Fruit fly (Drosophila melanogaster) whole organism, wandering third instar larva: ENCODE measurements around the gene Awh.

ENCODE experiments used
- Abd-B ChIP-seq: fragments of >200 bp; optimal IDR thresholded peaks from 2 replicates; lab custom pipeline; 2017; ENCODE audit warnings: missing biosample characterization, missing genetic modification characterization
- CG32264 ChIP-seq: fragments of 200-800 bp; sonication (Bioruptor generic); optimal IDR thresholded peaks from 2 replicates; lab custom pipeline; 2016; ENCODE audit warnings: missing biosample characterization, missing genetic modification characterization
- CrebA ChIP-seq: fragments of 200-800 bp; sonication (Bioruptor generic); optimal IDR thresholded peaks from 2 replicates; lab custom pipeline; 2016; ENCODE audit warnings: missing biosample characterization, mild to moderate bottlenecking, missing genetic modification characterization, borderline replicate concordance
- Dfd ChIP-seq: fragments of >200 bp; optimal IDR thresholded peaks from 2 replicates; lab custom pipeline; 2017; ENCODE audit warnings: missing biosample characterization, missing genetic modification characterization
- Dif ChIP-seq: fragments of 200-275, 200-300 bp; sonication (Bioruptor generic); optimal IDR thresholded peaks from 2 replicates; lab custom pipeline; 2018; ENCODE audit warnings: missing biosample characterization, missing genetic modification characterization; ENCODE audit not compliant: partially characterized antibody
- GATAd ChIP-seq: sonication (Bioruptor generic); optimal IDR thresholded peaks from 2 replicates; lab custom pipeline; 2016; ENCODE audit warnings: missing biosample characterization, missing genetic modification characterization
- HLH106 ChIP-seq: fragments of 200-800 bp; optimal IDR thresholded peaks from 3 replicates; lab custom pipeline; 2019; ENCODE audit warnings: missing biosample characterization, mild to moderate bottlenecking, missing genetic modification characterization, moderate library complexity
- Hnf4 ChIP-seq: fragments of 200-800 bp; sonication (Bioruptor generic); optimal IDR thresholded peaks from 2 replicates; lab custom pipeline; 2016; ENCODE audit warnings: missing biosample characterization, mild to moderate bottlenecking, missing genetic modification characterization
- Hr78 ChIP-seq: fragments of >200 bp; optimal IDR thresholded peaks from 2 replicates; lab custom pipeline; 2017; ENCODE audit warnings: missing biosample characterization, missing genetic modification characterization
- Hr83 ChIP-seq: fragments of 200-300 bp; sonication (Bioruptor generic); optimal IDR thresholded peaks from 2 replicates; lab custom pipeline; 2016; ENCODE audit warnings: missing biosample characterization, mild to moderate bottlenecking, missing genetic modification characterization, moderate library complexity; ENCODE audit not compliant: poor library complexity, severe bottlenecking
- Jra ChIP-seq: sonication (Bioruptor generic); optimal IDR thresholded peaks from 2 replicates; lab custom pipeline; 2016; ENCODE audit warnings: missing biosample characterization, missing genetic modification characterization
- Mio ChIP-seq: sonication (Bioruptor generic); optimal IDR thresholded peaks from 2 replicates; lab custom pipeline; 2016; ENCODE audit warnings: missing biosample characterization, missing genetic modification characterization
- N ChIP-seq: fragments of >200 bp; optimal IDR thresholded peaks from 2 replicates; lab custom pipeline; 2018; ENCODE audit warnings: missing biosample characterization, missing external identifiers, missing genetic modification characterization
- OdsH ChIP-seq: fragments of 200-800 bp; sonication (Bioruptor generic); optimal IDR thresholded peaks from 2 replicates; lab custom pipeline; 2016; ENCODE audit warnings: missing biosample characterization, mild to moderate bottlenecking, missing genetic modification characterization
- Rel ChIP-seq, 2 experiments: fragments of 200-800 bp; sonication (Bioruptor generic) in 1 of 2; optimal IDR thresholded peaks; 2 replicates in 1 of 2; 3 replicates in 1 of 2; lab custom pipeline; 2016 to 2019; ENCODE audit warnings: mild to moderate bottlenecking in 2 of 2, missing biosample characterization in 2 of 2, missing genetic modification characterization in 2 of 2, moderate library complexity in 1 of 2
- Sp1 ChIP-seq: fragments of 200-800 bp; sonication (Bioruptor generic); optimal IDR thresholded peaks from 3 replicates; lab custom pipeline; 2019; ENCODE audit warnings: missing biosample characterization, mild to moderate bottlenecking, missing genetic modification characterization, moderate library complexity
- Vsx2 ChIP-seq: fragments of 200-300, 225-300 bp; sonication (Bioruptor generic); optimal IDR thresholded peaks from 2 replicates; lab custom pipeline; 2018; ENCODE audit warnings: missing biosample characterization, missing genetic modification characterization; ENCODE audit not compliant: partially characterized antibody
- br ChIP-seq: fragments of 200-800 bp; sonication (Bioruptor generic); optimal IDR thresholded peaks from 2 replicates; lab custom pipeline; 2016; ENCODE audit warnings: missing biosample characterization, missing genetic modification characterization
- brk ChIP-seq: fragments of 200-800 bp; sonication (Bioruptor generic); optimal IDR thresholded peaks from 2 replicates; lab custom pipeline; 2016; ENCODE audit warnings: missing biosample characterization, mild to moderate bottlenecking, missing genetic modification characterization
- dl ChIP-seq, 2 experiments: fragments of 175-275, 200-275 bp in 1 of 2; fragments of 200-275 bp in 1 of 2; sonication (Bioruptor generic); optimal IDR thresholded peaks; lab custom pipeline; 2018; ENCODE audit warnings: mild to moderate bottlenecking in 2 of 2, missing biosample characterization in 2 of 2, missing genetic modification characterization in 2 of 2, moderate library complexity in 2 of 2; ENCODE audit not compliant: partially characterized antibody in 2 of 2, insufficient read depth in 1 of 2
- dmrt93B ChIP-seq: fragments of 200-800 bp; sonication (Bioruptor generic); optimal IDR thresholded peaks from 2 replicates; lab custom pipeline; 2018; ENCODE audit warnings: missing biosample characterization, mild to moderate bottlenecking, missing genetic modification characterization
- ey ChIP-seq: fragments of 200-800 bp; sonication (Bioruptor generic); optimal IDR thresholded peaks from 2 replicates; lab custom pipeline; 2016; ENCODE audit warnings: missing biosample characterization, missing genetic modification characterization
- fru ChIP-seq: fragments of 200-800 bp; sonication (Bioruptor generic); optimal IDR thresholded peaks from 3 replicates; lab custom pipeline; 2016; ENCODE audit warnings: missing biosample characterization, mild to moderate bottlenecking, missing genetic modification characterization
- h ChIP-seq: fragments of 200-800 bp; sonication (Bioruptor generic); optimal IDR thresholded peaks from 3 replicates; lab custom pipeline; 2016; ENCODE audit warnings: missing biosample characterization, mild to moderate bottlenecking, missing genetic modification characterization
- jim ChIP-seq: fragments of 175-275, 200-325 bp; sonication (Bioruptor generic); optimal IDR thresholded peaks from 2 replicates; lab custom pipeline; 2016; ENCODE audit warnings: missing biosample characterization, mild to moderate bottlenecking, missing genetic modification characterization
- lola ChIP-seq: fragments of >200 bp; optimal IDR thresholded peaks from 2 replicates; lab custom pipeline; 2017; ENCODE audit warnings: missing biosample characterization, missing genetic modification characterization
- pan ChIP-seq: fragments of >200 bp; optimal IDR thresholded peaks from 2 replicates; lab custom pipeline; 2017
- psq ChIP-seq: fragments of 200-800 bp; sonication (Bioruptor generic); optimal IDR thresholded peaks from 3 replicates; lab custom pipeline; 2017; ENCODE audit warnings: missing biosample characterization, mild to moderate bottlenecking, missing genetic modification characterization, moderate library complexity
- rgr ChIP-seq: fragments of 200-800 bp; sonication (Bioruptor generic); optimal IDR thresholded peaks from 3 replicates; lab custom pipeline; 2016; ENCODE audit warnings: missing biosample characterization, mild to moderate bottlenecking, missing genetic modification characterization
- sage ChIP-seq: fragments of 200-800 bp; sonication (Bioruptor generic); optimal IDR thresholded peaks from 2 replicates; lab custom pipeline; 2016; ENCODE audit warnings: missing biosample characterization, mild to moderate bottlenecking, missing genetic modification characterization
- sv ChIP-seq: fragments of 200-800 bp; sonication (Bioruptor generic); optimal IDR thresholded peaks from 3 replicates; lab custom pipeline; 2016; ENCODE audit warnings: missing biosample characterization, missing genetic modification characterization
- tai ChIP-seq: sonication (Bioruptor generic); optimal IDR thresholded peaks from 2 replicates; lab custom pipeline; 2016; ENCODE audit warnings: missing biosample characterization, missing genetic modification characterization
- usp ChIP-seq: fragments of >200 bp; optimal IDR thresholded peaks from 2 replicates; lab custom pipeline; 2017; ENCODE audit warnings: missing biosample characterization, missing genetic modification characterization
- woc ChIP-seq: sonication (Bioruptor generic); optimal IDR thresholded peaks from 2 replicates; lab custom pipeline; 2016; ENCODE audit warnings: missing biosample characterization, mild to moderate bottlenecking, missing genetic modification characterization

Gene Awh

DNA sequence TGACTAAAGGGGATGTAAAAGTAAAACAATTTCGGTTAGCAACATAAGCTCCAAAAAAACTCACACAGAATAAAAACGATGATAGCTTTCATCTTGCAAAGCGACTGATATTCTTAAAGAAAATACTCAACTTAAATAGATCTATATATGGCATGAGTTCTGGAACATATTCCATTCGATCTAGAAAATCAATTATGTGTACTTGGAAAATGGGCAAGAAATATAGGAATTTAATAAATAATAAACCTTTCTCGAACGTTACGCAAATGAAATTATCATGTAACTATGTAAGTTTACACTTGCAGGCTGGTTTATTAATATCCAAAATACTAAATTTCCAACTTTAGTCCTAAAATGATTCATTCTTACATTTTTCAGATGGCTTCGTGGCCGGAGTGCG, 29.8 kb upstream of the Awh start, which contains the start of gene Acp63F:
TSS of gene Acp63F (minus strand) at position 101 of the 400 bp plus-strand sequence.
- TF ChIP-seq Sp1 (GFP tag; lab: Kevin White, UChicago) = no peak
- no peak for TF ChIP-seq pan
- TF ChIP-seq GATAd = no peak
- TF ChIP-seq h (GFP tag; lab: Kevin White, UChicago) = no peak
- TF ChIP-seq, all 38 proteins: peak for 0

DNA sequence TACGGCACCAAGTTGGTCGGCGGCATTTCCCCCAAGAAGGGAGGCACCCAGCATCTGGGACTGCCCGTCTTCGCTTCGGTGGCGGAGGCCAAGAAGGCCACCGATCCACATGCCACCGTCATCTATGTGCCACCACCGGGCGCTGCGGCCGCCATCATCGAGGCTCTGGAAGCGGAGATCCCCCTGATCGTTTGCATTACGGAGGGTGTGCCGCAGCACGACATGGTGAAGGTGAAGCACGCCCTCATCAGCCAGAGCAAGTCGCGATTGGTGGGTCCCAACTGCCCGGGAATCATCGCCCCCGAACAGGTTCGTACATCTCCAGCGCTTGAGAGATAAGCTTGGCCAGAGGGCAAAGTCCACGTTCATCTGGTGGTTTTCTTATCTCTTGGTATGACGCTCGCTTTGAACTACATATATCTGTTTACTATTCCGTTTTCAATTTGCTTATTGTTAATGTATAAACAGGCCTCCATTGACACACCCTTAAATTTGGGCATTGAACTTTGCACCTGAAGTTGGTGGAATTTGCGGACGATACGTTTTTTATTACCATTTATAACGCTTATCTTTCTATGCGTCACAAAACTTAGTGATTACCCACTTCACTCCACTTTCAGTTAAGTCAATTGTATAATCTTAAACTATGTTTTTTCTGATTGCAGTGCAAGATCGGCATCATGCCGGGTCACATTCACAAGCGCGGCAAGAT, 29.1 kb upstream of the Awh start:
- TF ChIP-seq fru (no peak), Jra (GFP tag; lab: Kevin White, UChicago) (no peak), woc (GFP tag; lab: Kevin White, UChicago) (no peak), Dfd (GFP tag; lab: Kevin White, UChicago) (no peak), OdsH (GFP tag; lab: Kevin White, UChicago) (no peak), h (GFP tag; lab: Kevin White, UChicago) (peak; percentile 1), Rel (GFP tag; optimal IDR thresholded peaks at IDR 0.05; lab: Kevin White, UChicago) (no peak), Rel (tag; optimal IDR thresholded peaks at IDR 0.05; lab: Kevin White, UChicago) (peak; percentile 93), tai (no peak), br (GFP tag; lab: Kevin White, UChicago) (no peak), Hnf4 (GFP tag; lab: Kevin White, UChicago) (peak; percentile 90)
- TF ChIP-seq, all 38 proteins: peak for 3

DNA sequence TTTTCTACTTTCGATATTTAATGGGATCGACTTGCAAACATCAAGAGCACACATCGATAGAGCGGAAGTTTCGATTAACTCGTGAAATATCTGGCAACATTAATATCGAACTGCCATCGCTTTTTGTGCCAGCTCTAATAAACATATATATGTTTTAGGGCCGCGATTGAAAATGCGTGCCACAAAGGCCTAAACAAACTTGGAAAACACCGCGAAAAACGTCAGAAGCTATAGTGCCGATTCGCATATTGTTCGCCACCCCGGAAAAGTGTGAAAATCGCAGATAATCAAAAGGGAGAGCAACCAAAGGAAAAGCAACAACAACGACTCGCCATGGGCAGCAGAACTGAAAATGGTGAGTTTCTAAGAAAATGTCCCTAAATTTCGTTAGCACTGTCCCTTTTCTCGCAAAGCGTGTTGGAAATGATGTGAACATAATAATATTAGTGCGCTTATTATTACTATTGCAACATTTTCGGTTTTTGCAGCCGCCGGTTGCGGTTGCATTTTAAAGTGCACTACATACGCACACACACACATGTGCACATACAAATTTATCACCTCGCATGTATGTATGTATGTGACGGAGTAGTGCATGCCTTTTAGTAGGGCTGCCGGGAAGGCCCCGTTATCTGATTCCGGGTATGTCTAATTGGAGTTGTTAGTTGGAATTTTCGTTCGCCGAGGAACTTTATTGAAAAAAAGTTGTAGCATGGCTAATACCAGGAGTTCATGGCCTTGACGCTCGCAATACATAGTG, 27.3 kb upstream of the Awh start, which contains the start of gene enc:
TSS of gene enc (plus strand) at position 114 of the 760 bp plus-strand sequence.
- TF ChIP-seq N (GFP tag; lab: Kevin White, UChicago) (no peak), usp (GFP tag; lab: Kevin White, UChicago) (no peak), ey (no peak), tai (peak; percentile 84), HLH106 (tag; lab: Kevin White, UChicago) (no peak), Rel (GFP tag; optimal IDR thresholded peaks at IDR 0.05; lab: Kevin White, UChicago) (no peak), Rel (tag; optimal IDR thresholded peaks at IDR 0.05; lab: Kevin White, UChicago) (peak; percentile 88), psq (peak; percentile 15), dl (GFP tag; optimal IDR thresholded peaks at IDR 0.05; lab: Kevin White, UChicago; ENCODE audit: insufficient read depth in 1 of 2, partially characterized antibody in 2 of 2) (no peak), CG32264 (no peak), brk (GFP tag; lab: Kevin White, UChicago) (peak; percentile 36), GATAd (no peak), woc (GFP tag; lab: Kevin White, UChicago) (peak; percentile 56), jim (GFP tag; lab: Kevin White, UChicago) (no peak), sage (GFP tag; lab: Kevin White, UChicago) (peak; percentile 46), Dfd (GFP tag; lab: Kevin White, UChicago) (no peak), sv (GFP tag; lab: Kevin White, UChicago) (no peak), OdsH (GFP tag; lab: Kevin White, UChicago) (no peak), Abd-B (GFP tag; lab: Kevin White, UChicago) (no peak), Hr83 (peak; percentile 45), Jra (GFP tag; lab: Kevin White, UChicago) (peak; percentile 23), CrebA (GFP tag; lab: Kevin White, UChicago) (no peak)

DNA sequence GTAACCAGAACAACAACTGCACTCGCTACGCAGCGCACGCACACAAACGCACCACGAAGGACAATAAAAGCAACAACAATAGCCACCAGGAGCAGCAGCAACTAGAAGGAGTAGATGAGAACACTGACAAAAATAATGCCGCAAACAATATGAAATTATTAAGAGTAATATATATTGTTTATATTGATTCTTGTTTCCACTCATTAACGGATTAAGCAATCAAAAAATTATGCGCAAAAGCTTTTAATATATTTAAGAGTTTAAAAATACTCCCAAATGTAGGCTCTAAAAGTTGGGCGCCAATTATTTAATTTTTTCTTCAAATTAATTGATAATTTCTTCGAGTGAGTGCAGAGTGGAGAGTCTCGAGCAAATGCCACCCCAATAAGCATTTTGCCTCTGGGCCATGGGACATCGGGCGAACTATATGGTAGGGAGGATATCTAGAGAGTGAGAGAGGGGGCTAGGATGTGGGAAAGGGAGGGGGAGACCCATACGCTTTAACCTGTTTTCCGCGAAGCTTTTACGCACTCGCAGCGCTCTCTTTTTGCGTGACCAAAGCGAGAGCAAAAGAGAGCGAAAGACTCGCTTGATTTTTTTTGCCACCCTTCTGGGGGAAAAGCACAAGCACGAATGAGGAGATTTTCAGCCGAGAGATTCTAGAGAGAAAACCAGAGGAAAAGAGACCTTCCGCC, 21.1 kb upstream of the Awh start, which contains the start of gene Rdh:
TSS of gene Rdh (plus strand) at position 660 of the 695 bp plus-strand sequence.
- TF ChIP-seq N (GFP tag; lab: Kevin White, UChicago) (no peak), woc (GFP tag; lab: Kevin White, UChicago) (no peak), Vsx2 (GFP tag; lab: Kevin White, UChicago) (no peak), usp (GFP tag; lab: Kevin White, UChicago) (no peak), Sp1 (GFP tag; lab: Kevin White, UChicago) (peak; percentile 40), Abd-B (GFP tag; lab: Kevin White, UChicago) (no peak), rgr (peak; percentile 54), sv (GFP tag; lab: Kevin White, UChicago) (peak; percentile 45), fru (peak; percentile 51), HLH106 (tag; lab: Kevin White, UChicago) (peak; percentile 32), Dif (peak; percentile 32), Mio (no peak), psq (peak; percentile 48), lola (GFP tag; lab: Kevin White, UChicago) (no peak), Hr78 (GFP tag; lab: Kevin White, UChicago) (no peak), h (GFP tag; lab: Kevin White, UChicago) (peak; percentile 50), dmrt93B (GFP tag; lab: Kevin White, UChicago) (peak; percentile 15), br (GFP tag; lab: Kevin White, UChicago) (peak; percentile 9), brk (GFP tag; lab: Kevin White, UChicago) (peak; percentile 24), CG32264 (no peak), pan (no peak), Dfd (GFP tag; lab: Kevin White, UChicago) (peak; percentile 13), ey (peak; percentile 38), Jra (GFP tag; lab: Kevin White, UChicago) (no peak), dl (GFP tag; optimal IDR thresholded peaks at IDR 0.05; lab: Kevin White, UChicago; ENCODE audit: insufficient read depth in 1 of 2, partially characterized antibody in 2 of 2) (peak in 1 of 2 experiments; percentile 56), sage (GFP tag; lab: Kevin White, UChicago) (no peak), jim (GFP tag; lab: Kevin White, UChicago) (no peak), CrebA (GFP tag; lab: Kevin White, UChicago) (no peak), Rel (GFP tag; optimal IDR thresholded peaks at IDR 0.05; lab: Kevin White, UChicago) (no peak), Rel (tag; optimal IDR thresholded peaks at IDR 0.05; lab: Kevin White, UChicago) (no peak)
